Fruit fly (Drosophila melanogaster): Measurements from ENCODE around the gene CG32022.
A peak's percentile ranks its signal among the peaks of the same experiment; 100 is the strongest.

Gene CG32022

DNA sequence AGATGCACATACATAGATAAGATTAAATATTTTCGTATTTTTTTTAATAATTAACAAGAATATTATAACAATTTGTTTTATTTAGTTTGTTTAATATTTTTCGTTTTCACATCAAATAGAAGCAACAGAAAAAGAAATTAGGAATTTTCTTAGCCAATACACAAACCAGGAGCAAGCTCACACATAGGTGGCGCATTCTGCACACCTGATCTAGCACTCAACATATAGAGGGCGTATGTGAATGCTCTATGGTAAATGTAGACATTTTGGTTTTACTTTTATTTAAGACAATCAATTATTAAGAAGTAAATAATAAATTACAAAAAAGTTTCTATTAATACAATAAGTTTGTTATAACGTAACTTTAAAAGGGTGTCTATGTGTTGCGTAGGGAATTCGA lies 27.8 kb upstream of the CG32022 start (continued):
- TF ChIP-seq so (GFP tag; IDR thresholded peaks at IDR 0.05) (no peak), Adf1 (GFP tag; IDR thresholded peaks at IDR 0.05) (no peak), yki (optimal IDR thresholded peaks at IDR 0.05) (no peak), CG8388 (GFP tag; optimal IDR thresholded peaks at IDR 0.05) (no peak), NC2α (GFP tag; optimal IDR thresholded peaks at IDR 0.05) (no peak), PHDP (tag; optimal IDR thresholded peaks at IDR 0.05) (no peak), tap (tag; optimal IDR thresholded peaks at IDR 0.05) (no peak), CG14965 (GFP tag; optimal IDR thresholded peaks at IDR 0.05; ENCODE audit: borderline replicate concordance) (no peak), CG11695 (GFP tag; IDR thresholded peaks at IDR 0.05) (no peak), Ets97D (GFP tag; optimal IDR thresholded peaks at IDR 0.05) (peak; percentile 19), H15 (GFP tag; IDR thresholded peaks at IDR 0.05) (peak; percentile 43; the same call in 1 of the 3 replicates), chif (GFP tag; optimal IDR thresholded peaks at IDR 0.05) (peak in 1 of 2 experiments; percentile 40), sr (GFP tag; IDR thresholded peaks at IDR 0.05) (no peak), CG15514 (GFP tag; optimal IDR thresholded peaks at IDR 0.05) (no peak), CG17912 (GFP tag; optimal IDR thresholded peaks at IDR 0.05) (peak; percentile 3), ems (GFP tag; optimal IDR thresholded peaks at IDR 0.05) (no peak), Atf6 (GFP tag; IDR thresholded peaks at IDR 0.05) (no peak), Chrac-16 (GFP tag; optimal IDR thresholded peaks at IDR 0.05) (peak; percentile 35), gt (GFP tag; IDR thresholded peaks at IDR 0.05) (no peak), gsb-n (tag; optimal IDR thresholded peaks at IDR 0.05) (no peak), Asciz (GFP tag; optimal IDR thresholded peaks at IDR 0.05) (no peak), tin (GFP tag; optimal IDR thresholded peaks at IDR 0.05) (peak; percentile 10), Neu2 (GFP tag; optimal IDR thresholded peaks at IDR 0.05; ENCODE audit: borderline replicate concordance) (no peak), CG7372 (GFP tag; IDR thresholded peaks at IDR 0.05) (peak; percentile 49; the same call in 1 of the 2 replicates), CG10565 (GFP tag; optimal IDR thresholded peaks at IDR 0.05) (no peak), CG9609 (GFP tag; optimal IDR thresholded peaks at IDR 0.05) (no peak), CG33213 (GFP tag; optimal IDR thresholded peaks at IDR 0.05) (peak; percentile 25), CG31441 (GFP tag; IDR thresholded peaks at IDR 0.05) (no peak), Ravus (GFP tag; IDR thresholded peaks at IDR 0.05) (no peak; the same call in 1 of the 2 replicates), E2f1 (GFP tag; IDR thresholded peaks at IDR 0.05) (0 out of 2 replicates have a peak, but pooled peaks have one; percentile 11), bowl (GFP tag; IDR thresholded peaks at IDR 0.05) (no peak), CG4617 (GFP tag; optimal IDR thresholded peaks at IDR 0.05; ENCODE audit: borderline replicate concordance) (no peak), CG11696 (GFP tag; IDR thresholded peaks at IDR 0.05) (no peak), CkIIα-i1 (GFP tag; IDR thresholded peaks at IDR 0.05) (no peak), run (tag; optimal IDR thresholded peaks at IDR 0.05) (no peak), CG1792 (GFP tag; optimal IDR thresholded peaks at IDR 0.05) (no peak), en (GFP tag; optimal IDR thresholded peaks at IDR 0.05) (no peak), CG4282 (GFP tag; optimal IDR thresholded peaks at IDR 0.05) (no peak), CG2712 (tag; optimal IDR thresholded peaks at IDR 0.05) (peak; percentile 32), cwo (GFP tag; optimal IDR thresholded peaks at IDR 0.05) (no peak), CG7556 (GFP tag; optimal IDR thresholded peaks at IDR 0.05) (no peak), CG12942 (GFP tag; optimal IDR thresholded peaks at IDR 0.05) (peak; percentile 1), CG10979 (tag; optimal IDR thresholded peaks at IDR 0.05) (no peak), Spps (tag; optimal IDR thresholded peaks at IDR 0.05) (no peak), trh (GFP tag; optimal IDR thresholded peaks at IDR 0.05) (no peak), CG2120 (GFP tag; optimal IDR thresholded peaks at IDR 0.05) (peak; percentile 1), Stat92E (GFP tag; optimal IDR thresholded peaks at IDR 0.05) (no peak), CG13296 (GFP tag; optimal IDR thresholded peaks at IDR 0.05) (no peak), gcm2 (GFP tag; optimal IDR thresholded peaks at IDR 0.05) (no peak), CG1233 (GFP tag; optimal IDR thresholded peaks at IDR 0.05) (no peak), CG13424 (tag; optimal IDR thresholded peaks at IDR 0.05) (no peak), CG30403 (GFP tag; optimal IDR thresholded peaks at IDR 0.05) (peak; percentile 26)
